Fruit fly (Drosophila melanogaster): ENCODE results near the gene GlcAT-I.

GlcAT-I gene

DNA sequence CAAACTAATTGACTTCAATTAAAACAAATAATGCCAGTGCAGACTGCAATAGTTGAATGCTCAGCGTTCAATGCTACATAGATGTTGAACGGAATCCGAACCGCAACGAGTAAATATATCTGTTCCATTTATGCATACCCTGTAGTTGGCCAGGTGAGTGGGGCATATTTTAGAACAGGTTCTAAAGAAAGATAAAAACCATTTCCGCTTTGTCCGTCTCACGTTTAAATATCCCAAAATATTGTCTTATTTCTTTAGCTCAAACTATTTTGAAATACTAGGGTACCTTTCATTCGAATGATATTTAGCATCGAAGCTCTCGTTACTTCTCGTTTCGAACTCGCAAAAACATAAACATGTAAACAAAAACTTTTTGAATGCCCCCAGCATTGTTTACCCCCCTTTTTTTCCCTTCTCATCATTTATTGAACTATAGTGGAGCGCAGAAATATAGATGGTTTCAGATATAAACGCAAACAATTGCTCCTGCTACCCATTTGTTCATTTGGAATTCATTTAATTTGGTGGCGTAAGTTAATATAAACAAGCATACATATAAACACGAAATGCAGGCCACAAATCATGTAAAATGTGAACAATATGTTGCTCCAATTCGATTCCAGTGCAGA lies 41.2 kb downstream of the GlcAT-I start (continued):
- TF ChIP-seq ara (GFP tag; IDR thresholded peaks at IDR 0.05), result peak; percentile 28; the same call in 1 of the 2 replicates
- no peak for TF ChIP-seq CG16813 (GFP tag; IDR thresholded peaks at IDR 0.05; ENCODE audit: partially characterized antibody)
- no peak for TF ChIP-seq Lim3 (GFP tag; IDR thresholded peaks at IDR 0.05)
- no peak for TF ChIP-seq TFAM (GFP tag; optimal IDR thresholded peaks at IDR 0.05)
- no peak for TF ChIP-seq Elba2 (GFP tag; optimal IDR thresholded peaks at IDR 0.05)
- no peak for TF ChIP-seq lov (optimal IDR thresholded peaks at IDR 0.05)
- TF ChIP-seq lov (GFP tag; IDR thresholded peaks at IDR 0.05), result no peak
- TF ChIP-seq dmrt99B (tag; optimal IDR thresholded peaks at IDR 0.05), result peak; percentile 37
- no peak for TF ChIP-seq CG9797 (GFP tag; optimal IDR thresholded peaks at IDR 0.05)
- TF ChIP-seq CG6765 (GFP tag; optimal IDR thresholded peaks at IDR 0.05), result no peak
- TF ChIP-seq CG3163 (GFP tag; optimal IDR thresholded peaks at IDR 0.05), result no peak
- TF ChIP-seq ro (GFP tag; IDR thresholded peaks at IDR 0.05), result no peak
- TF ChIP-seq CG4404 (GFP tag; IDR thresholded peaks at IDR 0.05), result no peak
- no peak for TF ChIP-seq ranshi (GFP tag; IDR thresholded peaks at IDR 0.05)
- TF ChIP-seq usp (GFP tag; optimal IDR thresholded peaks at IDR 0.05), result no peak
- no peak for TF ChIP-seq Usf (GFP tag; optimal IDR thresholded peaks at IDR 0.05)
- peak; percentile 27 for TF ChIP-seq CG2120 (GFP tag; optimal IDR thresholded peaks at IDR 0.05)
- peak; percentile 48 for TF ChIP-seq CG12155 (GFP tag; optimal IDR thresholded peaks at IDR 0.05)
- no peak for TF ChIP-seq pnt (GFP tag; optimal IDR thresholded peaks at IDR 0.05)
- 0 out of 2 replicates have a peak, but pooled peaks have one; percentile 37 for TF ChIP-seq ap (GFP tag; IDR thresholded peaks at IDR 0.05)
- no peak for TF ChIP-seq lilli (GFP tag; optimal IDR thresholded peaks at IDR 0.05)
- no peak for TF ChIP-seq CG13775 (GFP tag; optimal IDR thresholded peaks at IDR 0.05)
- no peak for TF ChIP-seq twi (tag; optimal IDR thresholded peaks at IDR 0.05)
- no peak for TF ChIP-seq CG8478 (optimal IDR thresholded peaks at IDR 0.05)
- TF ChIP-seq CG2678 (tag; optimal IDR thresholded peaks at IDR 0.05), result peak; percentile 35
- no peak for TF ChIP-seq otp (GFP tag; IDR thresholded peaks at IDR 0.05)
- TF ChIP-seq Antp (GFP tag; optimal IDR thresholded peaks at IDR 0.05), result no peak
- TF ChIP-seq tgo (GFP tag; IDR thresholded peaks at IDR 0.05), result 0 out of 3 replicates have a peak, but pooled peaks have one; percentile 26
- no peak for TF ChIP-seq shn (GFP tag; optimal IDR thresholded peaks at IDR 0.05)
- no peak for TF ChIP-seq Lhr (GFP tag; optimal IDR thresholded peaks at IDR 0.05)
- TF ChIP-seq CG11504 (tag; optimal IDR thresholded peaks at IDR 0.05), result peak; percentile 53
- no peak for TF ChIP-seq luna (GFP tag; optimal IDR thresholded peaks at IDR 0.05)
- no peak for TF ChIP-seq CG13123 (GFP tag; optimal IDR thresholded peaks at IDR 0.05)
- TF ChIP-seq fd96Cb (tag; optimal IDR thresholded peaks at IDR 0.05), result peak; percentile 21
- TF ChIP-seq CG10979 (tag; optimal IDR thresholded peaks at IDR 0.05), result peak; percentile 20
- no peak for TF ChIP-seq Stat92E (GFP tag; optimal IDR thresholded peaks at IDR 0.05)
- no peak for TF ChIP-seq eyg (GFP tag; optimal IDR thresholded peaks at IDR 0.05)
- no peak for TF ChIP-seq ERR (GFP tag; optimal IDR thresholded peaks at IDR 0.05)
- no peak for TF ChIP-seq eve (GFP tag; optimal IDR thresholded peaks at IDR 0.05)
- peak; percentile 34; the same call in 1 of the 2 replicates for TF ChIP-seq Rfx (GFP tag; IDR thresholded peaks at IDR 0.05)
- no peak for TF ChIP-seq CG12659 (GFP tag; optimal IDR thresholded peaks at IDR 0.05)
- no peak for TF ChIP-seq CG7271 (tag; optimal IDR thresholded peaks at IDR 0.05)
- TF ChIP-seq Bgb (GFP tag; IDR thresholded peaks at IDR 0.05; ENCODE audit: partially characterized antibody), result no peak
- peak; percentile 29 for TF ChIP-seq nmo (GFP tag; optimal IDR thresholded peaks at IDR 0.05)
- peak; percentile 43; the same call in 1 of the 2 replicates for TF ChIP-seq CG10366 (GFP tag; IDR thresholded peaks at IDR 0.05)
- TF ChIP-seq CG9932 (GFP tag; IDR thresholded peaks at IDR 0.05), result no peak
- TF ChIP-seq CG15696 (tag; optimal IDR thresholded peaks at IDR 0.05), result no peak
- TF ChIP-seq CG8944 (GFP tag; optimal IDR thresholded peaks at IDR 0.05), result no peak
- TF ChIP-seq B-H2 (GFP tag; optimal IDR thresholded peaks at IDR 0.05), result no peak
- no peak; the same call in 2 of the 3 replicates for TF ChIP-seq Optix (GFP tag; IDR thresholded peaks at IDR 0.05)
- no peak for TF ChIP-seq nerfin-2 (GFP tag; IDR thresholded peaks at IDR 0.05; ENCODE audit: partially characterized antibody)
